Worm (Caenorhabditis elegans): Measurements from ENCODE around the gene ttyh-1.
A peak's percentile ranks its signal among the peaks of the same experiment; 100 is the strongest.

The ttyh-1 gene

ce11 chrX:11383359-11383758 is 14.8 kb downstream of the ttyh-1 start:
- TF ChIP-seq C34F6.9 (tag; optimal IDR thresholded peaks at IDR 0.05), result peak; percentile 39
- peak; percentile 2 for TF ChIP-seq sma-9 (GFP tag; optimal IDR thresholded peaks at IDR 0.05)
- TF ChIP-seq sma-9 (tag; optimal IDR thresholded peaks at IDR 0.05), result no peak
- TF ChIP-seq fos-1 (tag; optimal IDR thresholded peaks at IDR 0.05), result no peak

DNA sequence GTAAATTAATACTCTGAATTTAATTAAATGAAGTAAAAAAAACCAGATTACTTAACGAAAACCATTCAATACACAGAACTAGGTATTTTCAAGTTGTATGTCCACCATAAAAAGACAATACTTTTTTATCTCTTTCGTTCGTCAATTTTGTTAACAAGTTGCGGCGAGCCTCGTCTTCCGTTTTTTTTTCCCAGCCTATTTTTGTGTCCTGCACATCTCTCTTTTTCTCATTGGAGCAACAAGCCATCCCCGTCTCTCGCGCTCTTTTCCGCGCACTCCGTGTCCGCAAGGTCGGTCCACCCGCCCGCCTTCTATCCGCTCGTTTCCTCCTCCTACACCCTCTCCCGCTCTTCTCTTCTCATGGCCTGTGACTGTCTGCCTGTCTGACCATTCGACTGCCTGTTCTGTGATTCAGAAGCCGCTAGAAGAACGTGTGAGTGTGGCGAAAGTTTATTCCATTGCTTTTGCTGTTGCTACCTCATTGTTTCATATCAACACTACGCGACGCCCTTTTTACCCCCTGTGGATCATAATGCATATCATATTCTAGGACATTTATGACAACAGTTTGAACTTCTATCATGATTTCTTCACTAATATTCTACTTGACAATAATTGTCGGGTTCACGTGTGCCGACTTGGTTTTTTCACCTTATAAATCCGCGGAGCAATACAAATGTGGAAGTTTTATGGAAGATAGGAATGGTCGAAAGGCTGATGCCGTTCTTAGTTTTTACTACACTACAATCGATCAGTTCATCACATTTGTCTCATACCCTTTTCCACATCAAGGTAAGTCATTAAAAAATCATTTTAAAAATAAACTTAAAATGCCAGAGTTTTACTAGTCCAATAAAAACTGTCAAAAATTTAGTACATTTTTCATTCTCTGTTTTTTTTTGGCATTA is 16.3 kb downstream of the ttyh-1 start, which contains the start of the genes F08B12.11 and prmn-1:
Gene F08B12.11, plus strand, starts transcription at position 521 of the 908 bp plus-strand sequence.
Gene prmn-1, plus strand, starts transcription at position 551 of the 908 bp plus-strand sequence.
- no peak for TF ChIP-seq aly-2 (tag; optimal IDR thresholded peaks at IDR 0.05)
- no peak for TF ChIP-seq nhr-23 (tag; optimal IDR thresholded peaks at IDR 0.05)

- TF ChIP-seq nhr-25 (tag; optimal IDR thresholded peaks at IDR 0.05) (peak; percentile 39), ztf-11 (tag; optimal IDR thresholded peaks at IDR 0.05) (no peak)
Measured at ce11 chrX:11385916-11386315, 17.4 kb downstream of the ttyh-1 start.

- TF ChIP-seq nhr-25 (tag; optimal IDR thresholded peaks at IDR 0.05) (no peak), sma-9 (GFP tag; optimal IDR thresholded peaks at IDR 0.05) (peak; percentile 6), sma-9 (tag; optimal IDR thresholded peaks at IDR 0.05) (no peak), nhr-21 (tag; optimal IDR thresholded peaks at IDR 0.05) (no peak), mab-5 (tag; optimal IDR thresholded peaks at IDR 0.05) (no peak), lin-13 (GFP tag; optimal IDR thresholded peaks at IDR 0.05) (no peak)
Measured at ce11 chrX:11386903-11387302, 18.4 kb downstream of the ttyh-1 start.

DNA sequence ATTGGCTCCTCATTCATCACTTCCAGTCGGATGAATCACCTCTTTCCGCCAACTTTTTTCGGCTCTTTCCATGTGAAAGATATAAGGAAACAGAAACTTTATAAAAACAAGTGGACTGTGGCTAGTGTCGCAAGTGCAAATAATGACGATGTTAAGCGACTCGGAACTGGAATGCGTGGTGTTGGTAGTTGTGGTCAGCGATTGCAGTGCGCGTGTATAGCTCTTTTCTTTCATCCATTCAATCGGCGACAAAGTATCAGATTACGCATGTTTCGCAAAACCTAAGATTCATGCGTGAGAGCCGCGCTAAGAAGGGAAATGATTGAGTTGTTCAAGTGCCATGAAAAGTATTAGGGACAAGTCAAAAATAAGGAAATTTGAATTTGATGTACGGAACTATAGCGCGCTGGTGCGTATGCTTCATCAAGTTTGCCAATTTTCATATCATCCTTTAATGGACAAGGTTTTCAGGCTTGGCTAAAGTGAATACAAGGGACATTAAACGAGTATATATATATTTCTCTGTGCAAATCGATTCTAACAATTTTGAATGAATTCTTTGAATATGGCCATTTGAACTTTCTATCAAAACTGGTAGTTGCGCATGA is 19.3 kb downstream of the ttyh-1 start:
- no peak for TF ChIP-seq blmp-1 (tag; optimal IDR thresholded peaks at IDR 0.05; ENCODE audit: insufficient read depth)
- no peak for TF ChIP-seq lin-11 (tag; optimal IDR thresholded peaks at IDR 0.05)
- TF ChIP-seq ceh-16 (tag; optimal IDR thresholded peaks at IDR 0.05), result no peak
- no peak for TF ChIP-seq dmd-4 (tag; optimal IDR thresholded peaks at IDR 0.05)
- no peak for TF ChIP-seq fos-1 (tag; optimal IDR thresholded peaks at IDR 0.05)
- TF ChIP-seq ama-1 (optimal IDR thresholded peaks at IDR 0.05), result no peak
- no peak for TF ChIP-seq unc-55 (GFP tag; optimal IDR thresholded peaks at IDR 0.05)
- TF ChIP-seq peb-1 (tag; optimal IDR thresholded peaks at IDR 0.05), result no peak
- no peak for TF ChIP-seq sma-3 (GFP tag; optimal IDR thresholded peaks at IDR 0.05)

ce11 chrX:11392924-11393323 is 24.4 kb downstream of the ttyh-1 start, which contains the start of gene prx-12:
Gene prx-12 (plus strand): TSS chrX:11393294.
- TF ChIP-seq mbf-1 (tag; optimal IDR thresholded peaks at IDR 0.05) (no peak), mdl-1 (tag; optimal IDR thresholded peaks at IDR 0.05) (no peak), fos-1 (tag; optimal IDR thresholded peaks at IDR 0.05) (peak; percentile 45), sma-3 (GFP tag; optimal IDR thresholded peaks at IDR 0.05) (peak; percentile 12), ama-1 (optimal IDR thresholded peaks at IDR 0.05) (no peak), nhr-77 (tag; optimal IDR thresholded peaks at IDR 0.05) (no peak)

- TF ChIP-seq dmd-4 (tag; optimal IDR thresholded peaks at IDR 0.05), result no peak
- peak; percentile 22 for TF ChIP-seq C34F6.9 (tag; optimal IDR thresholded peaks at IDR 0.05)
- TF ChIP-seq blmp-1 (tag; optimal IDR thresholded peaks at IDR 0.05; ENCODE audit: insufficient read depth), result no peak
- TF ChIP-seq ZK546.5 (tag; optimal IDR thresholded peaks at IDR 0.05), result no peak
- TF ChIP-seq mdl-1 (tag; optimal IDR thresholded peaks at IDR 0.05), result no peak
- peak; percentile 77 for TF ChIP-seq fos-1 (tag; optimal IDR thresholded peaks at IDR 0.05)
Measured at ce11 chrX:11400467-11401184, 32.1 kb downstream of the ttyh-1 start.

ce11 chrX:11405908-11406307 is 37.4 kb downstream of the ttyh-1 start, which contains the start of gene slo-2:
Gene slo-2 (minus strand): TSS chrX:11405931.
- TF ChIP-seq ZK546.5 (tag; optimal IDR thresholded peaks at IDR 0.05) (no peak), sma-9 (GFP tag; optimal IDR thresholded peaks at IDR 0.05) (peak; percentile 25), sma-9 (tag; optimal IDR thresholded peaks at IDR 0.05) (no peak), elt-3 (tag; optimal IDR thresholded peaks at IDR 0.05) (no peak), nhr-10 (tag; optimal IDR thresholded peaks at IDR 0.05) (no peak), Y55F3AM.14 (GFP tag; optimal IDR thresholded peaks at IDR 0.05) (no peak)
